Fruit fly (Drosophila melanogaster) whole organism, embryonic: Measurements from ENCODE around the gene Rdh.

Experiments
- Ada2b ChIP-seq: fragments of 200-800 bp; sonication (Bioruptor generic); IDR thresholded peaks from 2 replicates; pipeline ENCODE4 v1.3.6; 2022; ENCODE audit warnings: missing biosample characterization, missing genetic modification characterization
- CG10147 ChIP-seq: fragments of 200-800 bp; sonication (Bioruptor generic); optimal IDR thresholded peaks from 2 replicates; lab custom pipeline; 2019; ENCODE audit warnings: missing biosample characterization, mild to moderate bottlenecking, missing genetic modification characterization, moderate library complexity
- CG1024 ChIP-seq: fragments of 200-800 bp; sonication (Bioruptor generic); IDR thresholded peaks from 2 replicates; pipeline ENCODE4 v1.3.6; 2022; ENCODE audit warnings: missing biosample characterization, missing genetic modification characterization
- CG10267 ChIP-seq: fragments of 200-800 bp; sonication (Bioruptor generic); optimal IDR thresholded peaks from 2 replicates; lab custom pipeline; 2018; ENCODE audit warnings: missing biosample characterization, mild to moderate bottlenecking, missing genetic modification characterization, moderate library complexity
- CG10274 ChIP-seq: fragments of 200-800 bp; sonication (Bioruptor generic); optimal IDR thresholded peaks from 3 replicates; lab custom pipeline; 2017; ENCODE audit warnings: missing biosample characterization, mild to moderate bottlenecking, missing genetic modification characterization
- CG11560 ChIP-seq: fragments of 200-800 bp; sonication (Bioruptor generic); IDR thresholded peaks from 3 replicates; pipeline ENCODE4 v1.3.6; 2022; ENCODE audit warnings: missing biosample characterization, missing genetic modification characterization
- CG11695 ChIP-seq: fragments of 200-800 bp; sonication (Bioruptor generic); IDR thresholded peaks from 3 replicates; pipeline ENCODE4 v1.3.6; 2022; ENCODE audit warnings: missing biosample characterization, missing genetic modification characterization
- CG12155 ChIP-seq: fragments of 200-800 bp; sonication (Bioruptor generic); optimal IDR thresholded peaks from 3 replicates; lab custom pipeline; 2016; ENCODE audit warnings: missing biosample characterization, missing genetic modification characterization
- CG12391 ChIP-seq: fragments of 200-800 bp; sonication (Bioruptor generic); optimal IDR thresholded peaks from 3 replicates; lab custom pipeline; 2018; ENCODE audit warnings: missing biosample characterization, mild to moderate bottlenecking, missing genetic modification characterization, moderate library complexity
- CG13123 ChIP-seq: fragments of 200-800 bp; sonication (Bioruptor generic); optimal IDR thresholded peaks from 2 replicates; lab custom pipeline; 2016; ENCODE audit warnings: missing biosample characterization, missing genetic modification characterization
- CG15479 ChIP-seq: fragments of 200-800 bp; sonication (Bioruptor generic); optimal IDR thresholded peaks from 3 replicates; lab custom pipeline; 2019; ENCODE audit warnings: missing biosample characterization, mild to moderate bottlenecking, missing genetic modification characterization, moderate library complexity
- CG16815 ChIP-seq: fragments of 200-800 bp; sonication (Bioruptor generic); optimal IDR thresholded peaks from 3 replicates; lab custom pipeline; 2017; ENCODE audit warnings: missing biosample characterization, mild to moderate bottlenecking, missing genetic modification characterization
- CG2712 ChIP-seq: fragments of 200-800 bp; optimal IDR thresholded peaks from 3 replicates; lab custom pipeline; 2019; ENCODE audit warnings: missing biosample characterization, mild to moderate bottlenecking, missing genetic modification characterization, moderate library complexity
- CG30431 ChIP-seq: fragments of 200-800 bp; sonication (Bioruptor generic); optimal IDR thresholded peaks from 2 replicates; lab custom pipeline; 2017; ENCODE audit warnings: missing biosample characterization, missing genetic modification characterization
- CG33213 ChIP-seq: fragments of 200-800 bp; sonication (Bioruptor generic); optimal IDR thresholded peaks from 3 replicates; lab custom pipeline; 2016; ENCODE audit warnings: missing biosample characterization, missing genetic modification characterization
- CG33557 ChIP-seq: fragments of 200-800 bp; sonication (Bioruptor generic); optimal IDR thresholded peaks from 2 replicates; lab custom pipeline; 2019; ENCODE audit warnings: missing biosample characterization, mild to moderate bottlenecking, missing genetic modification characterization, moderate library complexity
- CG3847 ChIP-seq: fragments of 200-800 bp; sonication (Bioruptor generic); IDR thresholded peaks from 2 replicates; pipeline ENCODE4 v1.3.6; 2022; ENCODE audit warnings: missing biosample characterization, missing genetic modification characterization
- CG8089 ChIP-seq: fragments of 200-800 bp; sonication (Bioruptor generic); optimal IDR thresholded peaks from 3 replicates; lab custom pipeline; 2016; ENCODE audit warnings: missing biosample characterization, missing genetic modification characterization
- CG9215 ChIP-seq: fragments of 200-800 bp; sonication (Bioruptor generic); IDR thresholded peaks from 2 replicates; pipeline ENCODE4 v1.3.6; 2022; ENCODE audit warnings: missing biosample characterization, missing genetic modification characterization
- Chrac-16 ChIP-seq: fragments of 200-800 bp; sonication (Bioruptor generic); optimal IDR thresholded peaks from 3 replicates; lab custom pipeline; 2016; ENCODE audit warnings: missing biosample characterization, missing genetic modification characterization
- CoRest ChIP-seq: fragments of 200-800 bp; sonication (Bioruptor generic); optimal IDR thresholded peaks from 3 replicates; lab custom pipeline; 2018; ENCODE audit warnings: missing biosample characterization, mild to moderate bottlenecking, missing genetic modification characterization, moderate library complexity
- Dp ChIP-seq: fragments of 200-800 bp; sonication (Bioruptor generic); optimal IDR thresholded peaks from 2 replicates; lab custom pipeline; 2018; ENCODE audit warnings: missing biosample characterization, mild to moderate bottlenecking, missing genetic modification characterization, moderate library complexity
- Elba2 ChIP-seq: fragments of 200-800 bp; sonication (Bioruptor generic); optimal IDR thresholded peaks from 3 replicates; lab custom pipeline; 2016; ENCODE audit warnings: missing biosample characterization, missing genetic modification characterization
- HmgD ChIP-seq: fragments of 200-800 bp; sonication (Bioruptor generic); optimal IDR thresholded peaks from 3 replicates; lab custom pipeline; 2016; ENCODE audit warnings: missing biosample characterization, missing genetic modification characterization
- Lhr ChIP-seq: fragments of 200-800 bp; sonication (Bioruptor generic); optimal IDR thresholded peaks from 3 replicates; lab custom pipeline; 2017; ENCODE audit warnings: mild to moderate bottlenecking, missing biosample characterization, missing genetic modification reagents, missing genetic modification characterization
- Six4 ChIP-seq: fragments of 200-800 bp; sonication (Bioruptor generic); optimal IDR thresholded peaks from 2 replicates; lab custom pipeline; 2016; ENCODE audit warnings: missing biosample characterization, missing genetic modification characterization
- Sox100B ChIP-seq: fragments of 200-800 bp; sonication (Bioruptor generic); optimal IDR thresholded peaks from 3 replicates; lab custom pipeline; 2018; ENCODE audit warnings: missing biosample characterization, mild to moderate bottlenecking, missing genetic modification characterization
- Stat92E ChIP-seq, 3 experiments: fragments of >200 bp in 2 of 3; fragments of 200-800 bp in 1 of 3; sonication (Bioruptor generic) in 1 of 3; optimal IDR thresholded peaks; 2 replicates each; lab custom pipeline; 2017 to 2019; ENCODE audit warnings: missing biosample characterization in 3 of 3, missing genetic modification characterization in 3 of 3, mild to moderate bottlenecking in 1 of 3, moderate library complexity in 1 of 3
- Usf ChIP-seq: fragments of 200-800 bp; sonication (Bioruptor generic); optimal IDR thresholded peaks from 2 replicates; lab custom pipeline; 2017; ENCODE audit warnings: missing genotype, missing biosample characterization, missing genetic modification characterization
- Xrp1 ChIP-seq: fragments of 200-800 bp; sonication (Bioruptor generic); IDR thresholded peaks from 2 replicates; pipeline ENCODE4 v1.3.6; 2022; ENCODE audit warnings: missing biosample characterization, missing genetic modification characterization
- bcd ChIP-seq: fragments of 200-800 bp; sonication (Bioruptor generic); optimal IDR thresholded peaks from 2 replicates; lab custom pipeline; 2017; ENCODE audit warnings: missing biosample characterization, mild to moderate bottlenecking, missing genetic modification characterization
- chif ChIP-seq, 2 experiments: fragments of 200-800 bp; sonication (Bioruptor generic); optimal IDR thresholded peaks; 3 replicates each; lab custom pipeline; 2016; ENCODE audit warnings: missing biosample characterization in 2 of 2, missing genetic modification characterization in 2 of 2
- fd96Cb ChIP-seq: fragments of 200-800 bp; sonication (Bioruptor generic); optimal IDR thresholded peaks from 2 replicates; lab custom pipeline; 2018; ENCODE audit warnings: missing biosample characterization, mild to moderate bottlenecking, missing genetic modification characterization, moderate library complexity
- gcm ChIP-seq: fragments of 200-800 bp; sonication (Bioruptor generic); optimal IDR thresholded peaks from 2 replicates; lab custom pipeline; 2019; ENCODE audit warnings: missing biosample characterization, mild to moderate bottlenecking, missing genetic modification characterization, moderate library complexity
- gcm2 ChIP-seq: fragments of 200-800 bp; sonication (Bioruptor generic); optimal IDR thresholded peaks from 2 replicates; lab custom pipeline; 2016; ENCODE audit warnings: missing biosample characterization, missing genetic modification characterization
- grau ChIP-seq: fragments of 200-800 bp; optimal IDR thresholded peaks from 3 replicates; lab custom pipeline; 2019; ENCODE audit warnings: missing biosample characterization, mild to moderate bottlenecking, missing genetic modification characterization, moderate library complexity
- gt ChIP-seq: fragments of 200-800 bp; sonication (Bioruptor generic); IDR thresholded peaks from 2 replicates; pipeline ENCODE4 v1.3.6; 2022; ENCODE audit warnings: missing biosample characterization, missing genetic modification characterization
- ind ChIP-seq: fragments of 200-800 bp; sonication (Bioruptor generic); optimal IDR thresholded peaks from 3 replicates; lab custom pipeline; 2016; ENCODE audit warnings: missing biosample characterization, missing genetic modification characterization
- ken ChIP-seq: fragments of 200-800 bp; sonication (Bioruptor generic); IDR thresholded peaks from 3 replicates; pipeline ENCODE4 v1.3.6; 2022; ENCODE audit warnings: missing biosample characterization, missing genetic modification characterization
- pb ChIP-seq: fragments of 200-800 bp; sonication (Bioruptor generic); optimal IDR thresholded peaks from 3 replicates; lab custom pipeline; 2016; ENCODE audit warnings: missing biosample characterization, missing genetic modification characterization
- run ChIP-seq: fragments of 200-800 bp; sonication (Bioruptor generic); optimal IDR thresholded peaks from 3 replicates; lab custom pipeline; 2018; ENCODE audit warnings: missing biosample characterization, mild to moderate bottlenecking, missing genetic modification characterization
- sisA ChIP-seq: fragments of 200-800 bp; sonication (Bioruptor generic); IDR thresholded peaks from 2 replicates; pipeline ENCODE4 v1.3.6; 2022; ENCODE audit warnings: missing biosample characterization, missing genetic modification characterization
- slbo ChIP-seq: fragments of 200-800 bp; sonication (Bioruptor generic); IDR thresholded peaks from 2 replicates; pipeline ENCODE4 v1.3.6; 2022; ENCODE audit warnings: missing biosample characterization, missing genetic modification characterization
- slou ChIP-seq: fragments of 200-800 bp; sonication (Bioruptor generic); optimal IDR thresholded peaks from 3 replicates; lab custom pipeline; 2016; ENCODE audit warnings: missing biosample characterization, missing genetic modification characterization
- tup ChIP-seq: fragments of 200-800 bp; sonication (Bioruptor generic); optimal IDR thresholded peaks from 2 replicates; lab custom pipeline; 2016; ENCODE audit warnings: missing biosample characterization, mild to moderate bottlenecking, missing genetic modification characterization, moderate library complexity
- zen ChIP-seq: fragments of 200-800 bp; sonication (Bioruptor generic); optimal IDR thresholded peaks from 3 replicates; lab custom pipeline; 2018; ENCODE audit warnings: missing biosample characterization, mild to moderate bottlenecking, missing genetic modification characterization, moderate library complexity

The Rdh gene

dm6 chr3L:3855194-3855980 lies 30.1 kb downstream of the Rdh start (continued):
- TF ChIP-seq HmgD (GFP tag; lab: Kevin White, UChicago), result no peak
- no peak for TF ChIP-seq CG8089 (GFP tag; lab: Kevin White, UChicago)
- no peak for TF ChIP-seq CG15479 (GFP tag; lab: Kevin White, UChicago)
- no peak for TF ChIP-seq pb (GFP tag; lab: Kevin White, UChicago)
- no peak for TF ChIP-seq ken (GFP tag; lab: Robert Waterston, UW)
- TF ChIP-seq grau (tag; lab: Kevin White, UChicago), result peak; percentile 51
- peak; percentile 46 for TF ChIP-seq Six4
- peak; percentile 8 for TF ChIP-seq ind (GFP tag; lab: Kevin White, UChicago)
- 0 out of 2 replicates have a peak, but pooled peaks have one; percentile 22 for TF ChIP-seq CG3847
- no peak for TF ChIP-seq CG9215 (GFP tag; lab: Robert Waterston, UW)
- TF ChIP-seq CG33557 (GFP tag; lab: Kevin White, UChicago), result peak; percentile 69
- peak; percentile 13 for TF ChIP-seq CG12155 (GFP tag; lab: Kevin White, UChicago)
- TF ChIP-seq Stat92E (GFP tag; optimal IDR thresholded peaks at IDR 0.05; lab: Kevin White, UChicago), result peak in 1 of 3 experiments; percentile 11
- TF ChIP-seq Lhr (GFP tag; lab: Kevin White, UChicago), result peak; percentile 32
- no peak for TF ChIP-seq Dp (GFP tag; lab: Kevin White, UChicago)
- TF ChIP-seq CG10267 (tag; lab: Kevin White, UChicago), result peak; percentile 69
- no peak for TF ChIP-seq CG10147 (GFP tag; lab: Kevin White, UChicago)
- peak; percentile 51 for TF ChIP-seq CG1024 (GFP tag; lab: Robert Waterston, UW)
- no peak for TF ChIP-seq Ada2b
- no peak for TF ChIP-seq slou (GFP tag; lab: Kevin White, UChicago)
- peak; percentile 6 for TF ChIP-seq CG30431
- TF ChIP-seq run (tag; lab: Kevin White, UChicago), result no peak
- TF ChIP-seq CG11695 (GFP tag; lab: Robert Waterston, UW), result peak; percentile 65; the same call in 1 of the 3 replicates
- TF ChIP-seq chif (GFP tag; optimal IDR thresholded peaks at IDR 0.05; lab: Kevin White, UChicago), result peak in 1 of 2 experiments; percentile 1
- TF ChIP-seq Elba2 (GFP tag; lab: Kevin White, UChicago), result peak; percentile 21
- no peak for TF ChIP-seq CG10274 (GFP tag; lab: Kevin White, UChicago)
- peak; percentile 56 for TF ChIP-seq zen (tag; lab: Kevin White, UChicago)
- peak; percentile 76 for TF ChIP-seq CG12391
- peak; percentile 46 for TF ChIP-seq bcd (GFP tag; lab: Kevin White, UChicago)
- TF ChIP-seq CG11560 (tag; lab: Robert Waterston, UW), result no peak
- no peak for TF ChIP-seq slbo (GFP tag; lab: Robert Waterston, UW)
- peak; percentile 8 for TF ChIP-seq Usf
- no peak for TF ChIP-seq CG13123 (GFP tag; lab: Kevin White, UChicago)
- peak; percentile 53 for TF ChIP-seq sisA
- peak; percentile 89 for TF ChIP-seq Xrp1 (GFP tag; lab: Robert Waterston, UW)
- no peak for TF ChIP-seq gt
- TF ChIP-seq Chrac-16, result peak; percentile 48
- peak; percentile 69 for TF ChIP-seq CoRest
- TF ChIP-seq gcm (GFP tag; lab: Kevin White, UChicago), result peak; percentile 55
- TF ChIP-seq CG2712 (tag; lab: Kevin White, UChicago), result peak; percentile 68
- no peak for TF ChIP-seq tup (GFP tag; lab: Kevin White, UChicago)
- TF ChIP-seq CG16815 (GFP tag; lab: Kevin White, UChicago), result peak; percentile 55
- no peak for TF ChIP-seq gcm2
- no peak for TF ChIP-seq CG33213
- TF ChIP-seq fd96Cb (tag; lab: Kevin White, UChicago), result peak; percentile 41
- peak; percentile 58 for TF ChIP-seq Sox100B (GFP tag; lab: Kevin White, UChicago)
